Worm (Caenorhabditis elegans) whole organism, L1 larva: ENCODE results near the gene nstp-1.

Experiments used
- Y116A8C.19 ChIP-seq: sonication (generic microtip); optimal IDR thresholded peaks from 2 replicates; lab custom pipeline; 2016; ENCODE audit warnings: missing compliant biosample characterization, missing genetic modification characterization, borderline replicate concordance
- aly-2 ChIP-seq: fragments of 150-350 bp; optimal IDR thresholded peaks from 2 replicates; lab custom pipeline; 2014; ENCODE audit warnings: missing biosample characterization, missing genetic modification characterization
- blmp-1 ChIP-seq: fragments of 150-350 bp; optimal IDR thresholded peaks from 2 replicates; lab custom pipeline; 2014; ENCODE audit warnings: missing biosample characterization, missing genetic modification characterization
- ceh-8 ChIP-seq: fragments of 200-800 bp; sonication (Bioruptor generic); optimal IDR thresholded peaks from 2 replicates; lab custom pipeline; 2018; ENCODE audit warnings: mild to moderate bottlenecking, missing genetic modification characterization, moderate library complexity, missing compliant biosample characterization
- ceh-82 ChIP-seq, 3 experiments: fragments of 150-350 bp in 1 of 3; sonication (generic microtip) in 2 of 3; optimal IDR thresholded peaks; 2 replicates each; lab custom pipeline; 2014 to 2017; ENCODE audit warnings: missing biosample characterization in 3 of 3, missing genetic modification characterization in 3 of 3
- ceh-88 ChIP-seq: fragments of 200-800 bp; sonication (Bioruptor generic); IDR thresholded peaks from 2 replicates; pipeline ENCODE4 v1.3.6; 2022; ENCODE audit warnings: missing genetic modification characterization, missing compliant biosample characterization
- dpl-1 ChIP-seq, 3 experiments: fragments of 150-350 bp in 2 of 3; sonication (generic microtip) in 1 of 3; optimal IDR thresholded peaks; 2 replicates each; lab custom pipeline; 2014 to 2017; ENCODE audit warnings: missing biosample characterization in 3 of 3, missing genetic modification characterization in 3 of 3, missing genetic modification reagents in 3 of 3
- dsc-1 ChIP-seq: sonication (generic microtip); optimal IDR thresholded peaks from 2 replicates; lab custom pipeline; 2016; ENCODE audit warnings: mild to moderate bottlenecking, missing genetic modification characterization, missing compliant biosample characterization
- efl-1 ChIP-seq, 4 experiments: fragments of 150-350 bp; optimal IDR thresholded peaks in 3 of 4; peaks in 1 of 4; 1 replicate in 1 of 4; 2 replicates in 3 of 4; lab custom pipeline; 2014; ENCODE audit warnings: missing biosample characterization in 2 of 4, missing genetic modification characterization in 2 of 4, missing genetic modification reagents in 2 of 4
- egl-13 ChIP-seq: sonication (generic microtip); optimal IDR thresholded peaks from 2 replicates; lab custom pipeline; 2016; ENCODE audit warnings: missing genotype, missing genetic modification reagents, missing genetic modification characterization, missing compliant biosample characterization
- egl-27 ChIP-seq, 2 experiments: fragments of 150-350 bp in 1 of 2; sonication (generic microtip); optimal IDR thresholded peaks; 3 replicates each; lab custom pipeline; 2017 to 2018; ENCODE audit warnings: missing biosample characterization in 2 of 2, missing genetic modification characterization in 2 of 2, missing genetic modification reagents in 2 of 2
- elt-3 ChIP-seq, 6 experiments: fragments of 150-350 bp in 1 of 6; sonication (generic microtip); optimal IDR thresholded peaks; 2 replicates each; lab custom pipeline; 2017 to 2018; ENCODE audit warnings: missing biosample characterization in 6 of 6, missing genetic modification characterization in 6 of 6, inconsistent platforms in 1 of 6
- fkh-10 ChIP-seq: sonication (generic microtip); optimal IDR thresholded peaks from 2 replicates; lab custom pipeline; 2017; ENCODE audit warnings: missing biosample characterization, missing genetic modification reagents, missing genetic modification characterization
- fkh-4 ChIP-seq: sonication (generic microtip); optimal IDR thresholded peaks from 2 replicates; lab custom pipeline; 2016; ENCODE audit warnings: missing compliant biosample characterization, missing genetic modification characterization, borderline replicate concordance
- fkh-8 ChIP-seq: sonication (generic microtip); optimal IDR thresholded peaks from 2 replicates; lab custom pipeline; 2016; ENCODE audit warnings: mild to moderate bottlenecking, missing genetic modification characterization, missing compliant biosample characterization
- grh-1 ChIP-seq: fragments of 200-800 bp; sonication (Bioruptor generic); IDR thresholded peaks from 2 replicates; pipeline ENCODE4 v1.3.6; 2022; ENCODE audit warnings: missing genetic modification reagents, missing genetic modification characterization, missing compliant biosample characterization
- hlh-4 ChIP-seq: sonication (generic microtip); optimal IDR thresholded peaks from 2 replicates; lab custom pipeline; 2016; ENCODE audit warnings: mild to moderate bottlenecking, missing genetic modification characterization, missing compliant biosample characterization
- hpl-2 ChIP-seq: fragments of 150-350 bp; optimal IDR thresholded peaks from 2 replicates; lab custom pipeline; 2014; ENCODE audit warnings: missing biosample characterization, missing genetic modification reagents, missing genetic modification characterization
- irx-1 ChIP-seq: sonication (generic microtip); optimal IDR thresholded peaks from 2 replicates; lab custom pipeline; 2016; ENCODE audit warnings: missing genetic modification characterization, missing compliant biosample characterization
- isw-1 ChIP-seq: fragments of 200-800 bp; sonication (Bioruptor generic); IDR thresholded peaks from 2 replicates; pipeline ENCODE4 v1.3.6; 2022; ENCODE audit warnings: missing genetic modification characterization, missing compliant biosample characterization
- lin-13 ChIP-seq: fragments of 150-350 bp; optimal IDR thresholded peaks from 2 replicates; lab custom pipeline; 2014; ENCODE audit warnings: missing biosample characterization, missing genetic modification reagents, missing genetic modification characterization
- lin-14 ChIP-seq: fragments of 200-800 bp; sonication (Bioruptor generic); optimal IDR thresholded peaks from 2 replicates; lab custom pipeline; 2018; ENCODE audit warnings: mild to moderate bottlenecking, missing genetic modification characterization, moderate library complexity, missing compliant biosample characterization
- lin-15B ChIP-seq: fragments of 150-350 bp; sonication (generic microtip); optimal IDR thresholded peaks from 3 replicates; lab custom pipeline; 2014; ENCODE audit warnings: missing biosample characterization, missing genetic modification characterization
- lin-39 ChIP-seq: fragments of 150-350 bp; optimal IDR thresholded peaks from 2 replicates; lab custom pipeline; 2014; ENCODE audit warnings: missing biosample characterization, missing genetic modification reagents, missing genetic modification characterization
- lir-3 ChIP-seq: sonication (generic microtip); optimal IDR thresholded peaks from 2 replicates; lab custom pipeline; 2016; ENCODE audit warnings: mild to moderate bottlenecking, missing genetic modification characterization, moderate library complexity, missing compliant biosample characterization; ENCODE audit not compliant: poor library complexity
- lsy-2 ChIP-seq, 2 experiments: fragments of 150-350 bp; optimal IDR thresholded peaks; 2 replicates each; lab custom pipeline; 2014; ENCODE audit warnings: missing biosample characterization in 2 of 2, missing genetic modification characterization in 2 of 2
- mdl-1 ChIP-seq, 2 experiments: fragments of 150-350 bp; optimal IDR thresholded peaks; 2 replicates each; lab custom pipeline; 2014 to 2017; ENCODE audit warnings: missing biosample characterization in 2 of 2, missing genetic modification characterization in 2 of 2, inconsistent platforms in 1 of 2
- mep-1 ChIP-seq: fragments of 150-350 bp; optimal IDR thresholded peaks from 2 replicates; lab custom pipeline; 2014; ENCODE audit warnings: missing biosample characterization, missing genetic modification characterization
- nhr-20 ChIP-seq: sonication (generic microtip); optimal IDR thresholded peaks from 2 replicates; lab custom pipeline; 2016; ENCODE audit warnings: mild to moderate bottlenecking, missing genetic modification characterization, missing compliant biosample characterization
- nhr-237 ChIP-seq: fragments of 150-350 bp; optimal IDR thresholded peaks from 2 replicates; lab custom pipeline; 2014; ENCODE audit warnings: missing biosample characterization, missing genetic modification characterization
- nhr-47 ChIP-seq: sonication (generic microtip); optimal IDR thresholded peaks from 2 replicates; lab custom pipeline; 2016; ENCODE audit warnings: mild to moderate bottlenecking, missing genetic modification characterization, moderate library complexity, missing compliant biosample characterization
- nhr-71 ChIP-seq: sonication (generic microtip); optimal IDR thresholded peaks from 2 replicates; lab custom pipeline; 2016; ENCODE audit warnings: mild to moderate bottlenecking, missing genetic modification characterization, moderate library complexity, missing compliant biosample characterization
- nhr-85 ChIP-seq: sonication (generic microtip); peaks from one replicate; lab custom pipeline; 2016; ENCODE audit warnings: missing genetic modification characterization, inconsistent platforms, missing compliant biosample characterization
- nhr-90 ChIP-seq: sonication (generic microtip); optimal IDR thresholded peaks from 2 replicates; lab custom pipeline; 2016; ENCODE audit warnings: mild to moderate bottlenecking, missing genetic modification characterization, missing compliant biosample characterization; ENCODE audit not compliant: poor library complexity
- pax-3 ChIP-seq: fragments of 200-800 bp; sonication (Bioruptor generic); optimal IDR thresholded peaks from 2 replicates; lab custom pipeline; 2018; ENCODE audit warnings: mild to moderate bottlenecking, missing genetic modification characterization, moderate library complexity, missing compliant biosample characterization
- rnt-1 ChIP-seq: sonication (generic microtip); optimal IDR thresholded peaks from 2 replicates; lab custom pipeline; 2016; ENCODE audit warnings: mild to moderate bottlenecking, missing genetic modification characterization, moderate library complexity, missing compliant biosample characterization
- snpc-4 ChIP-seq: fragments of 150-350 bp; optimal IDR thresholded peaks from 2 replicates; lab custom pipeline; 2014; ENCODE audit warnings: missing biosample characterization, missing genetic modification characterization
- snu-23 ChIP-seq: sonication (generic microtip); optimal IDR thresholded peaks from 2 replicates; lab custom pipeline; 2016; ENCODE audit warnings: missing genetic modification characterization, missing compliant biosample characterization
- sptf-1 ChIP-seq: fragments of 150-350 bp; optimal IDR thresholded peaks from 2 replicates; lab custom pipeline; 2014; ENCODE audit warnings: missing biosample characterization, missing genetic modification characterization
- sup-37 ChIP-seq: fragments of 200-800 bp; sonication (Bioruptor generic); optimal IDR thresholded peaks from 2 replicates; lab custom pipeline; 2018; ENCODE audit warnings: mild to moderate bottlenecking, missing genetic modification characterization, missing compliant biosample characterization
- tbx-2 ChIP-seq: sonication (generic microtip); optimal IDR thresholded peaks from 2 replicates; lab custom pipeline; 2016; ENCODE audit warnings: missing genetic modification characterization, missing compliant biosample characterization
- tlp-1 ChIP-seq: fragments of 150-350 bp; optimal IDR thresholded peaks from 2 replicates; lab custom pipeline; 2014; ENCODE audit warnings: missing biosample characterization, missing genetic modification characterization
- unc-130 ChIP-seq: fragments of 150-350 bp; optimal IDR thresholded peaks from 2 replicates; lab custom pipeline; 2017; ENCODE audit warnings: missing biosample characterization, missing genetic modification characterization, inconsistent platforms
- unc-62 ChIP-seq: fragments of 150-350 bp; optimal IDR thresholded peaks from 2 replicates; lab custom pipeline; 2014; ENCODE audit warnings: missing biosample characterization, missing genetic modification reagents, missing genetic modification characterization
- unc-86 ChIP-seq: sonication (generic microtip); optimal IDR thresholded peaks from 2 replicates; lab custom pipeline; 2016; ENCODE audit warnings: missing genetic modification characterization, missing compliant biosample characterization
- xbp-1 ChIP-seq: sonication (generic microtip); optimal IDR thresholded peaks from 2 replicates; lab custom pipeline; 2016; ENCODE audit warnings: missing genetic modification characterization, missing compliant biosample characterization
- ztf-4 ChIP-seq: fragments of 150-350 bp; optimal IDR thresholded peaks from 2 replicates; lab custom pipeline; 2014; ENCODE audit warnings: missing biosample characterization, missing genetic modification characterization

nstp-1 gene

ce11 chrIV:8984566-8984965, at the start of gene nstp-1:
Gene nstp-1 (plus strand): TSS chrIV:8984866.
- TF ChIP-seq ceh-88 (GFP tag; lab: Robert Waterston, UW): no peak

DNA sequence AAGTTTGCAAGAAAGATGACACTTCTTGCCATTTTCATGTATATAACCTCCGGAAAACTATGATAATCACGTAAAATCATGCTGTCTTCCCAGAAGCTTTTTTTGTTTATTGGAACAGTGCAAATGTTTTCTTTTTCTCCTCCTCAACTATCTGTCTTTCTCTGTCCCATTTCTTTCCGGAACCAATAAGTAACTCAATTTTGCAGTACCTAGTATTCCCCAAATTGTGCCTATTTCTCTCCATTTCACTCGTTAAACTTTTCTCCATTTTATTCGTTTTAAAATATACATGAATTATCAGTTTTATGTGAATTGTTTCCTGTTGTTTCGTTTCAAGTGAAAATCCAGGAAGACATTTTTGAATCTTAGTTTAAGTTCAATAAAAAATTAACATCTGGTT, 41.2 kb upstream of the nstp-1 start:
- TF ChIP-seq fkh-8 (tag; lab: Kevin White, UChicago) (no peak), tbx-2 (tag; lab: Kevin White, UChicago) (no peak), lin-14 (GFP tag; lab: Kevin White, UChicago) (peak; percentile 45), nhr-90 (no peak), fkh-10 (GFP tag; lab: Kevin White, UChicago) (peak; percentile 17)

DNA sequence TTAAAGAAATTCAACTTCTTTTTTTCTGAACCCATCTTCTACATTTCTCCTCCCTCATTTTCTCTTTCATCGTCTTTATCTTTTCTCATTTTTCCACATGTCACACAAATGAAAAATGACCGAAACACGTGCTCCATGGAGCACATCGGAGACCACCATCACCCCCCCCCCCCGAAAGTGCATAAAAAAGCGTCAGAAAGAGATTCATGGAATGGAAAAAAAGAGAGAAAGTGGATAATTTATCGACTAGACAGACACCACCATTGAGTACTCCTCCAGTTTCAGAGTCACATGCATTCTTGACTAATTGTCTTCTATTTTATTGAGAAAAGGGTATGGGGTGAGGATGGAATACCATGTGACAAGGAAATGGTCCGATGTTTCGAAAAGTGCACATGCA, 37.5 kb upstream of the nstp-1 start:
- TF ChIP-seq sup-37 (GFP tag; lab: Kevin White, UChicago): peak; percentile 24
- TF ChIP-seq lin-13 (GFP tag; lab: Kevin White, UChicago): no peak
- no peak for TF ChIP-seq ceh-88 (GFP tag; lab: Robert Waterston, UW)
- no peak for TF ChIP-seq nhr-90
- TF ChIP-seq ceh-8: peak; percentile 86
- no peak for TF ChIP-seq lin-15B (tag; lab: Kevin White, UChicago)
- TF ChIP-seq dsc-1 (tag; lab: Kevin White, UChicago): peak; percentile 76
- TF ChIP-seq lsy-2 (tag; optimal IDR thresholded peaks at IDR 0.05; lab: Kevin White, UChicago): peak; percentile 31 to 62
- TF ChIP-seq fkh-4 (tag; lab: Kevin White, UChicago): no peak
- peak; percentile 69 for TF ChIP-seq nhr-47
- peak; percentile 50 for TF ChIP-seq xbp-1 (tag; lab: Kevin White, UChicago)
- peak; percentile 0 for TF ChIP-seq pax-3 (tag; lab: Kevin White, UChicago)
- peak; percentile 64 for TF ChIP-seq rnt-1 (tag; lab: Kevin White, UChicago)
- TF ChIP-seq nhr-85 (tag; lab: Kevin White, UChicago): no peak
- TF ChIP-seq snpc-4 (tag; lab: Kevin White, UChicago): peak; percentile 50
- TF ChIP-seq blmp-1 (tag; lab: Kevin White, UChicago): no peak
- peak in 1 of 3 experiments; percentile 19 for TF ChIP-seq ceh-82 (tag; optimal IDR thresholded peaks at IDR 0.05; lab: Kevin White, UChicago)
- peak; percentile 20; the same call in 1 of the 2 replicates for TF ChIP-seq isw-1 (GFP tag; lab: Robert Waterston, UW)
- no peak for TF ChIP-seq Y116A8C.19 (tag; lab: Kevin White, UChicago)
- TF ChIP-seq lin-39: peak; percentile 67
- TF ChIP-seq unc-62 (GFP tag; lab: Kevin White, UChicago): no peak
- no peak for TF ChIP-seq hpl-2 (GFP tag; lab: Kevin White, UChicago)
- TF ChIP-seq ztf-4 (tag; lab: Kevin White, UChicago): no peak
- TF ChIP-seq efl-1 (optimal IDR thresholded peaks at IDR 0.05; lab: Kevin White, UChicago): peak in 1 of 2 experiments; percentile 33
- peak; percentile 17 to 32 for TF ChIP-seq efl-1 (GFP tag; optimal IDR thresholded peaks at IDR 0.05 in 1 of 2; lab: Kevin White, UChicago)
- peak in 1 of 2 experiments; percentile 52 for TF ChIP-seq mdl-1 (tag; optimal IDR thresholded peaks at IDR 0.05; lab: Kevin White, UChicago)
- TF ChIP-seq irx-1 (tag; lab: Kevin White, UChicago): peak; percentile 32
- no peak for TF ChIP-seq elt-3 (tag; optimal IDR thresholded peaks at IDR 0.05; lab: Kevin White, UChicago)
- TF ChIP-seq fkh-10 (GFP tag; lab: Kevin White, UChicago): no peak
- TF ChIP-seq dpl-1 (GFP tag; optimal IDR thresholded peaks at IDR 0.05; lab: Kevin White, UChicago): no peak
- no peak for TF ChIP-seq egl-27 (tag; optimal IDR thresholded peaks at IDR 0.05; lab: Kevin White, UChicago)
- TF ChIP-seq snu-23: peak; percentile 52
- TF ChIP-seq aly-2 (tag; lab: Kevin White, UChicago): no peak
- no peak for TF ChIP-seq nhr-237 (tag; lab: Kevin White, UChicago)
- no peak for TF ChIP-seq grh-1 (GFP tag; lab: Robert Waterston, UW)
- TF ChIP-seq lir-3 (tag; lab: Kevin White, UChicago): peak; percentile 20
- TF ChIP-seq tbx-2 (tag; lab: Kevin White, UChicago): peak; percentile 60
- TF ChIP-seq nhr-71 (tag; lab: Kevin White, UChicago): peak; percentile 91
- TF ChIP-seq nhr-20 (tag; lab: Kevin White, UChicago): peak; percentile 62
- TF ChIP-seq mep-1 (tag; lab: Kevin White, UChicago): peak; percentile 47
- no peak for TF ChIP-seq sptf-1 (tag; lab: Kevin White, UChicago)
- peak; percentile 94 for TF ChIP-seq lin-14 (GFP tag; lab: Kevin White, UChicago)
- TF ChIP-seq unc-130 (tag; lab: Kevin White, UChicago): peak; percentile 30
- TF ChIP-seq tlp-1 (tag; lab: Kevin White, UChicago): no peak
- TF ChIP-seq egl-13: peak; percentile 23
- TF ChIP-seq hlh-4 (tag; lab: Kevin White, UChicago): no peak
- peak; percentile 55 for TF ChIP-seq unc-86
